Fruit fly (Drosophila melanogaster) whole organism, embryonic: ENCODE results near the gene toy.

ENCODE experiments used
- BEAF-32 ChIP-seq: fragments of 200-800 bp; sonication (Bioruptor generic); optimal IDR thresholded peaks from 3 replicates; lab custom pipeline; 2017; ENCODE audit warnings: missing biosample characterization, missing genetic modification characterization, mild to moderate bottlenecking, moderate library complexity, missing genetic modification reagents
- Bgb ChIP-seq: fragments of 200-800 bp; sonication (Bioruptor generic); IDR thresholded peaks from 2 replicates; pipeline ENCODE4 v1.3.6; 2022; ENCODE audit warnings: missing biosample characterization, missing genetic modification characterization; ENCODE audit not compliant: partially characterized antibody
- Blimp-1 ChIP-seq: fragments of 200-800 bp; sonication (Bioruptor generic); optimal IDR thresholded peaks from 3 replicates; lab custom pipeline; 2018; ENCODE audit warnings: missing biosample characterization, missing genetic modification characterization, mild to moderate bottlenecking, moderate library complexity, missing genetic modification reagents
- CG10565 ChIP-seq: fragments of 200-800 bp; sonication (Bioruptor generic); optimal IDR thresholded peaks from 3 replicates; lab custom pipeline; 2016; ENCODE audit warnings: missing biosample characterization, mild to moderate bottlenecking, missing genetic modification characterization
- CG11696 ChIP-seq: fragments of 200-800 bp; sonication (Bioruptor generic); IDR thresholded peaks from 2 replicates; pipeline ENCODE4 v1.3.6; 2022; ENCODE audit warnings: missing biosample characterization, missing genetic modification characterization
- CG13894 ChIP-seq: fragments of 200-800 bp; sonication (Bioruptor generic); optimal IDR thresholded peaks from 3 replicates; lab custom pipeline; 2018; ENCODE audit warnings: missing biosample characterization, mild to moderate bottlenecking, missing genetic modification characterization, moderate library complexity
- CG14050 ChIP-seq: fragments of 200-800 bp; sonication (Bioruptor generic); IDR thresholded peaks from 3 replicates; pipeline ENCODE4 v1.3.6; 2022; ENCODE audit warnings: missing biosample characterization, missing genetic modification characterization
- CG1603 ChIP-seq: fragments of 200-800 bp; sonication (Bioruptor generic); optimal IDR thresholded peaks from 2 replicates; lab custom pipeline; 2019; ENCODE audit warnings: missing biosample characterization, mild to moderate bottlenecking, missing genetic modification characterization, moderate library complexity
- CG16863 ChIP-seq: fragments of 200-800 bp; sonication (Bioruptor generic); optimal IDR thresholded peaks from 3 replicates; lab custom pipeline; 2016; ENCODE audit warnings: missing biosample characterization, missing genetic modification characterization
- CG17328 ChIP-seq: fragments of 200-800 bp; sonication (Bioruptor generic); IDR thresholded peaks from 2 replicates; pipeline ENCODE4 v1.3.6; 2022; ENCODE audit warnings: missing biosample characterization, missing genetic modification characterization
- CG17612 ChIP-seq: fragments of 200-800 bp; sonication (Bioruptor generic); IDR thresholded peaks from 2 replicates; pipeline ENCODE4 v1.3.6; 2022; ENCODE audit warnings: missing biosample characterization, missing genetic modification characterization
- CG17802 ChIP-seq: fragments of 200-800 bp; sonication (Bioruptor generic); optimal IDR thresholded peaks from 2 replicates; lab custom pipeline; 2018; ENCODE audit warnings: missing biosample characterization, mild to moderate bottlenecking, missing genetic modification characterization, moderate library complexity
- CG2116 ChIP-seq: fragments of 200-800 bp; sonication (Bioruptor generic); optimal IDR thresholded peaks from 3 replicates; lab custom pipeline; 2018; ENCODE audit warnings: missing biosample characterization, mild to moderate bottlenecking, missing genetic modification characterization
- CG2120 ChIP-seq: fragments of 200-800 bp; sonication (Bioruptor generic); optimal IDR thresholded peaks from 3 replicates; lab custom pipeline; 2016; ENCODE audit warnings: missing biosample characterization, missing genetic modification characterization
- CG2678 ChIP-seq: fragments of 200-800 bp; sonication (Bioruptor generic); optimal IDR thresholded peaks from 3 replicates; lab custom pipeline; 2019; ENCODE audit warnings: missing biosample characterization, mild to moderate bottlenecking, missing genetic modification characterization, moderate library complexity
- CG3163 ChIP-seq: fragments of 200-800 bp; sonication (Bioruptor generic); optimal IDR thresholded peaks from 3 replicates; lab custom pipeline; 2016; ENCODE audit warnings: missing biosample characterization, missing genetic modification characterization
- CG32767 ChIP-seq: fragments of 200-800 bp; sonication (Bioruptor generic); IDR thresholded peaks from 2 replicates; pipeline ENCODE4 v1.3.6; 2022; ENCODE audit warnings: missing biosample characterization, missing genetic modification characterization
- CG32772 ChIP-seq: fragments of 200-800 bp; sonication (Bioruptor generic); IDR thresholded peaks from 2 replicates; pipeline ENCODE4 v1.3.6; 2022; ENCODE audit warnings: missing biosample characterization, missing genetic modification characterization
- CG3407 ChIP-seq: fragments of 200-800 bp; sonication (Bioruptor generic); optimal IDR thresholded peaks from 2 replicates; lab custom pipeline; 2018; ENCODE audit warnings: missing biosample characterization, mild to moderate bottlenecking, missing genetic modification characterization
- CG4328 ChIP-seq: fragments of 200-800 bp; sonication (Bioruptor generic); optimal IDR thresholded peaks from 3 replicates; lab custom pipeline; 2017; ENCODE audit warnings: missing biosample characterization, missing genetic modification reagents, missing genetic modification characterization
- CG4617 ChIP-seq: fragments of 200-800 bp; sonication (Bioruptor generic); optimal IDR thresholded peaks from 3 replicates; lab custom pipeline; 2016; ENCODE audit warnings: missing biosample characterization, missing genetic modification characterization, borderline replicate concordance
- CG5245 ChIP-seq: fragments of 200-800 bp; sonication (Bioruptor generic); optimal IDR thresholded peaks from 3 replicates; lab custom pipeline; 2016; ENCODE audit warnings: missing biosample characterization, missing genetic modification characterization
- CG6683 ChIP-seq: fragments of 200-800 bp; sonication (Bioruptor generic); optimal IDR thresholded peaks from 2 replicates; lab custom pipeline; 2017; ENCODE audit warnings: missing biosample characterization, mild to moderate bottlenecking, missing genetic modification characterization, missing genetic modification reagents
- CG7271 ChIP-seq: fragments of 200-800 bp; sonication (Bioruptor generic); optimal IDR thresholded peaks from 2 replicates; lab custom pipeline; 2018; ENCODE audit warnings: missing biosample characterization, mild to moderate bottlenecking, missing genetic modification characterization, moderate library complexity
- CG8089 ChIP-seq: fragments of 200-800 bp; sonication (Bioruptor generic); optimal IDR thresholded peaks from 3 replicates; lab custom pipeline; 2016; ENCODE audit warnings: missing biosample characterization, missing genetic modification characterization
- CG8944 ChIP-seq: fragments of 200-800 bp; sonication (Bioruptor generic); optimal IDR thresholded peaks from 3 replicates; lab custom pipeline; 2016; ENCODE audit warnings: missing biosample characterization, missing genetic modification characterization
- Chrac-16 ChIP-seq: fragments of 200-800 bp; sonication (Bioruptor generic); optimal IDR thresholded peaks from 3 replicates; lab custom pipeline; 2016; ENCODE audit warnings: missing biosample characterization, missing genetic modification characterization
- CkIIα-i1 ChIP-seq: fragments of 200-800 bp; sonication (Bioruptor generic); IDR thresholded peaks from 2 replicates; pipeline ENCODE4 v1.3.6; 2022; ENCODE audit warnings: missing biosample characterization, missing genetic modification characterization
- Elba2 ChIP-seq: fragments of 200-800 bp; sonication (Bioruptor generic); optimal IDR thresholded peaks from 3 replicates; lab custom pipeline; 2016; ENCODE audit warnings: missing biosample characterization, missing genetic modification characterization
- HmgD ChIP-seq: fragments of 200-800 bp; sonication (Bioruptor generic); optimal IDR thresholded peaks from 3 replicates; lab custom pipeline; 2016; ENCODE audit warnings: missing biosample characterization, missing genetic modification characterization
- Hmr ChIP-seq: fragments of 200-800 bp; sonication (Bioruptor generic); optimal IDR thresholded peaks from 3 replicates; lab custom pipeline; 2017; ENCODE audit warnings: mild to moderate bottlenecking, missing biosample characterization, missing genetic modification reagents, missing genetic modification characterization
- Hsf ChIP-seq: fragments of 200-800 bp; sonication (Bioruptor generic); optimal IDR thresholded peaks from 3 replicates; lab custom pipeline; 2016; ENCODE audit warnings: missing biosample characterization, missing genetic modification characterization
- Ptx1 ChIP-seq: fragments of 200-800 bp; sonication (Bioruptor generic); IDR thresholded peaks from 2 replicates; pipeline ENCODE4 v1.3.6; 2022; ENCODE audit warnings: missing biosample characterization, missing genetic modification characterization
- Rx ChIP-seq: fragments of 200-800 bp; sonication (Bioruptor generic); IDR thresholded peaks from 2 replicates; pipeline ENCODE4 v1.3.6; 2022; ENCODE audit warnings: missing biosample characterization, missing genetic modification characterization
- Scr ChIP-seq: fragments of 200-800 bp; sonication (Bioruptor generic); IDR thresholded peaks from 2 replicates; pipeline ENCODE4 v1.3.6; 2022; ENCODE audit warnings: missing biosample characterization, missing genetic modification characterization; ENCODE audit not compliant: partially characterized antibody
- Sox102F ChIP-seq: fragments of 200-800 bp; sonication (Bioruptor generic); optimal IDR thresholded peaks from 2 replicates; lab custom pipeline; 2018; ENCODE audit warnings: missing biosample characterization, mild to moderate bottlenecking, missing genetic modification characterization, moderate library complexity
- Tbp ChIP-seq: fragments of >200 bp; optimal IDR thresholded peaks from 2 replicates; lab custom pipeline; 2018; ENCODE audit warnings: missing biosample characterization, missing genetic modification characterization
- bbx ChIP-seq: fragments of 200-800 bp; sonication (Bioruptor generic); IDR thresholded peaks from 2 replicates; pipeline ENCODE4 v1.3.6; 2022; ENCODE audit warnings: missing biosample characterization, missing genetic modification characterization; ENCODE audit not compliant: partially characterized antibody
- bigmax ChIP-seq: fragments of 200-800 bp; sonication (Bioruptor generic); optimal IDR thresholded peaks from 2 replicates; lab custom pipeline; 2018; ENCODE audit warnings: missing biosample characterization, mild to moderate bottlenecking, missing genetic modification characterization
- bsh ChIP-seq, 2 experiments: fragments of 200-800 bp; sonication (Bioruptor generic); optimal IDR thresholded peaks; 2 replicates each; lab custom pipeline; 2017 to 2018; ENCODE audit warnings: mild to moderate bottlenecking in 2 of 2, missing biosample characterization in 2 of 2, missing genetic modification characterization in 2 of 2, moderate library complexity in 1 of 2
- fu2 ChIP-seq: fragments of 200-800 bp; sonication (Bioruptor generic); optimal IDR thresholded peaks from 2 replicates; lab custom pipeline; 2016; ENCODE audit warnings: missing biosample characterization, missing genetic modification characterization
- gem ChIP-seq: fragments of 200-800 bp; sonication (Bioruptor generic); optimal IDR thresholded peaks from 2 replicates; lab custom pipeline; 2019; ENCODE audit warnings: missing biosample characterization, mild to moderate bottlenecking, missing genetic modification characterization, moderate library complexity
- grn ChIP-seq: fragments of 200-800 bp; sonication (Bioruptor generic); optimal IDR thresholded peaks from 3 replicates; lab custom pipeline; 2017; ENCODE audit warnings: missing biosample characterization, missing genetic modification characterization
- gsb ChIP-seq: fragments of 200-800 bp; sonication (Bioruptor generic); IDR thresholded peaks from 2 replicates; pipeline ENCODE4 v1.3.6; 2022; ENCODE audit warnings: missing biosample characterization, missing genetic modification characterization
- ham ChIP-seq: fragments of 200-800 bp; sonication (Bioruptor generic); IDR thresholded peaks from 2 replicates; pipeline ENCODE4 v1.3.6; 2022; ENCODE audit warnings: missing biosample characterization, missing genetic modification characterization
- mam ChIP-seq: fragments of 200-800 bp; sonication (Bioruptor generic); optimal IDR thresholded peaks from 3 replicates; lab custom pipeline; 2016; ENCODE audit warnings: missing biosample characterization, missing genetic modification characterization
- peb ChIP-seq: fragments of 200-800 bp; sonication (Bioruptor generic); IDR thresholded peaks from 2 replicates; pipeline ENCODE4 v1.3.6; 2022; ENCODE audit warnings: missing biosample characterization, missing genetic modification characterization
- pfk ChIP-seq: fragments of 200-800 bp; sonication (Bioruptor generic); optimal IDR thresholded peaks from 2 replicates; lab custom pipeline; 2018; ENCODE audit warnings: missing biosample characterization, mild to moderate bottlenecking, missing genetic modification characterization, moderate library complexity
- pzg ChIP-seq: fragments of 200-800 bp; sonication (Bioruptor generic); optimal IDR thresholded peaks from 3 replicates; lab custom pipeline; 2018; ENCODE audit warnings: missing biosample characterization, mild to moderate bottlenecking, missing genetic modification characterization, moderate library complexity
- tup ChIP-seq: fragments of 200-800 bp; sonication (Bioruptor generic); optimal IDR thresholded peaks from 2 replicates; lab custom pipeline; 2016; ENCODE audit warnings: missing biosample characterization, mild to moderate bottlenecking, missing genetic modification characterization, moderate library complexity

The toy gene

DNA sequence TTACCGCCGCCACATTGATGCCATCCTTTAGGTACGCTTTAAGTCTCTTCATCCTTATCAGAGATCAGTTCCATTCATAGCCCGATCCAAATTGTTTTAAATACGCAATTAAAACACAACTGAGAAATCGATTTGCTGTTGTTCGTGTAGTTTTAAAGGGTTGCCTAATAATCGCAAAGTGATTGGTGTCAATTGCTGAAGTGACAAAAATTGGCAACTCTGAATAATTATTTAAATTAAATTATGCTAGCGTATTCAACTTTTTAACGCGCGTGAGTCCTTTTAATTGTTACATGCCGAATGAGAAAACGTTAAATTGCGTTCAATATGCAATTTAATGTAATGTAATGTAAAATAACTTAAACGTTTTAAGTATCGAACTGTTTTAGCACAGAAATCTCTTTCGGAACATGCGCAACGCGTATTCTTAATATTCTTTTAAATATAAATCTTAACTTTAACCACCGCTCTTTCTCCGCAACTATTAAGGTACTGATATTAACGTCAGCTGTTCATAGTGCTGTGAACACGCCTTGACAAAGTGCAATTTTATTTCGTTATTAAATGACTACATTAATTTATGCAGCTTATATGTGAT is 39.8 kb downstream of the toy start, which contains the start of gene Mpv17 (continued):
- TF ChIP-seq grn (GFP tag; lab: Kevin White, UChicago) (no peak), Blimp-1 (GFP tag; lab: Kevin White, UChicago) (no peak), pfk (GFP tag; lab: Kevin White, UChicago) (no peak), CG10565 (GFP tag; lab: Kevin White, UChicago) (no peak), CG11696 (GFP tag; lab: Robert Waterston, UW) (no peak), CG17802 (no peak), Rx (GFP tag; lab: Robert Waterston, UW) (no peak), CG3407 (GFP tag; lab: Kevin White, UChicago) (no peak), CG16863 (GFP tag; lab: Kevin White, UChicago) (no peak), CG8089 (GFP tag; lab: Kevin White, UChicago) (no peak), Bgb (GFP tag; lab: Robert Waterston, UW) (no peak), HmgD (GFP tag; lab: Kevin White, UChicago) (no peak), bsh (GFP tag; optimal IDR thresholded peaks at IDR 0.05; lab: Kevin White, UChicago) (no peak), CG13894 (peak; percentile 20), gsb (no peak), CG14050 (GFP tag; lab: Robert Waterston, UW) (no peak), BEAF-32 (peak; percentile 20), CG6683 (GFP tag; lab: Kevin White, UChicago) (no peak), bbx (GFP tag; lab: Robert Waterston, UW) (no peak), CG32767 (GFP tag; lab: Robert Waterston, UW) (no peak), CG17328 (GFP tag; lab: Robert Waterston, UW) (no peak), Ptx1 (GFP tag; lab: Robert Waterston, UW) (no peak), CG8944 (GFP tag; lab: Kevin White, UChicago) (no peak), CG4617 (peak; percentile 1), CG32772 (GFP tag; lab: Robert Waterston, UW) (no peak), Hmr (GFP tag; lab: Kevin White, UChicago) (no peak), CG2120 (GFP tag; lab: Kevin White, UChicago) (peak; percentile 45), Tbp (no peak), tup (GFP tag; lab: Kevin White, UChicago) (no peak), ham (no peak), Hsf (GFP tag; lab: Kevin White, UChicago) (peak; percentile 20), Elba2 (GFP tag; lab: Kevin White, UChicago) (no peak), CG17612 (GFP tag; lab: Robert Waterston, UW) (no peak), mam (GFP tag; lab: Kevin White, UChicago) (peak; percentile 16), fu2 (no peak), Chrac-16 (GFP tag; lab: Kevin White, UChicago) (peak; percentile 14), Sox102F (GFP tag; lab: Kevin White, UChicago) (no peak), CG4328 (GFP tag; lab: Kevin White, UChicago) (no peak), CG1603 (peak; percentile 15), CkIIα-i1 (GFP tag; lab: Robert Waterston, UW) (no peak), CG2116 (GFP tag; lab: Kevin White, UChicago) (no peak), CG5245 (GFP tag; lab: Kevin White, UChicago) (no peak), CG7271 (no peak), CG3163 (GFP tag; lab: Kevin White, UChicago) (no peak), bigmax (GFP tag; lab: Kevin White, UChicago) (no peak), gem (tag; lab: Kevin White, UChicago) (no peak), peb (GFP tag; lab: Robert Waterston, UW) (no peak), CG2678 (no peak), pzg (peak; percentile 19), Scr (GFP tag; lab: Robert Waterston, UW) (0 out of 2 replicates have a peak, but pooled peaks have one; percentile 10)
